Worm (Caenorhabditis elegans) whole organism, L2 larva: Measurements from ENCODE around the gene F11D5.7.
A peak's percentile ranks its signal among the peaks of the same experiment; 100 is the strongest.

Source experiments
- C34F6.9 ChIP-seq: fragments of 150-350 bp; optimal IDR thresholded peaks from 2 replicates; lab custom pipeline; 2014; ENCODE audit warnings: missing biosample characterization, missing genetic modification characterization
- F13H6.1 ChIP-seq: sonication (generic microtip); optimal IDR thresholded peaks from 2 replicates; lab custom pipeline; 2016; ENCODE audit warnings: missing genetic modification characterization, missing compliant biosample characterization
- Y55F3AM.14 ChIP-seq: fragments of 200-800 bp; sonication (Bioruptor generic); optimal IDR thresholded peaks from 2 replicates; lab custom pipeline; 2018; ENCODE audit warnings: mild to moderate bottlenecking, missing genetic modification characterization, missing compliant biosample characterization
- ZK546.5 ChIP-seq: sonication (generic microtip); optimal IDR thresholded peaks from 2 replicates; lab custom pipeline; 2017; ENCODE audit warnings: missing biosample characterization, missing genetic modification characterization
- alr-1 ChIP-seq: fragments of 150-350 bp; optimal IDR thresholded peaks from 2 replicates; lab custom pipeline; 2014; ENCODE audit warnings: missing biosample characterization, missing genetic modification characterization
- aly-2 ChIP-seq: fragments of 150-350 bp; optimal IDR thresholded peaks from 2 replicates; lab custom pipeline; 2014; ENCODE audit warnings: missing biosample characterization, missing genetic modification characterization
- ama-1 ChIP-seq: fragments of 150-350 bp; optimal IDR thresholded peaks from 2 replicates; lab custom pipeline; 2018; ENCODE audit warnings: inconsistent platforms
- blmp-1 ChIP-seq: sonication (generic microtip); optimal IDR thresholded peaks from 2 replicates; lab custom pipeline; 2017; ENCODE audit warnings: missing genetic modification characterization, mild to moderate bottlenecking, missing compliant biosample characterization, antibody characterized with exemption, moderate library complexity; ENCODE audit not compliant: insufficient read depth
- ceh-16 ChIP-seq: fragments of 150-350 bp; optimal IDR thresholded peaks from 2 replicates; lab custom pipeline; 2014; ENCODE audit warnings: missing biosample characterization, missing genetic modification characterization
- ceh-82 ChIP-seq: fragments of 150-350 bp; optimal IDR thresholded peaks from 2 replicates; lab custom pipeline; 2014; ENCODE audit warnings: missing biosample characterization, missing genetic modification characterization
- crh-2 ChIP-seq: sonication (generic microtip); optimal IDR thresholded peaks from 2 replicates; lab custom pipeline; 2017; ENCODE audit warnings: missing biosample characterization, missing genetic modification characterization
- egl-27 ChIP-seq: sonication (generic microtip); optimal IDR thresholded peaks from 3 replicates; lab custom pipeline; 2017; ENCODE audit warnings: missing biosample characterization, missing genetic modification reagents, missing genetic modification characterization
- elt-1 ChIP-seq: fragments of 150-350 bp; optimal IDR thresholded peaks from 2 replicates; lab custom pipeline; 2014; ENCODE audit warnings: missing biosample characterization, missing genetic modification characterization
- elt-3 ChIP-seq: sonication (generic microtip); optimal IDR thresholded peaks from 2 replicates; lab custom pipeline; 2017; ENCODE audit warnings: missing biosample characterization, missing genetic modification characterization
- fos-1 ChIP-seq: fragments of 150-350 bp; optimal IDR thresholded peaks from 2 replicates; lab custom pipeline; 2014; ENCODE audit warnings: missing biosample characterization, missing genetic modification characterization
- gmeb-1 ChIP-seq: fragments of 150-350 bp; optimal IDR thresholded peaks from 2 replicates; lab custom pipeline; 2014; ENCODE audit warnings: missing biosample characterization, missing genetic modification characterization
- lin-11 ChIP-seq: fragments of 150-350 bp; sonication (generic microtip); optimal IDR thresholded peaks from 2 replicates; lab custom pipeline; 2014; ENCODE audit warnings: missing biosample characterization, missing genetic modification characterization, inconsistent platforms, mixed read lengths
- lin-13 ChIP-seq: fragments of 150-350 bp; optimal IDR thresholded peaks from 2 replicates; lab custom pipeline; 2014; ENCODE audit warnings: missing biosample characterization, missing genetic modification reagents, missing genetic modification characterization
- lin-39 ChIP-seq: fragments of 150-350 bp; optimal IDR thresholded peaks from 2 replicates; lab custom pipeline; 2014; ENCODE audit warnings: missing biosample characterization, missing genetic modification reagents, missing genetic modification characterization
- mab-5 ChIP-seq: fragments of 150-350 bp; optimal IDR thresholded peaks from 2 replicates; lab custom pipeline; 2014; ENCODE audit warnings: missing biosample characterization, missing genetic modification characterization
- mbf-1 ChIP-seq: sonication (generic microtip); optimal IDR thresholded peaks from 2 replicates; lab custom pipeline; 2017; ENCODE audit warnings: missing biosample characterization, missing genetic modification characterization
- mdl-1 ChIP-seq, 2 experiments: fragments of 150-350 bp in 1 of 2; sonication (generic microtip) in 1 of 2; optimal IDR thresholded peaks; 2 replicates each; lab custom pipeline; 2017; ENCODE audit warnings: missing biosample characterization in 2 of 2, missing genetic modification characterization in 2 of 2
- nhr-10 ChIP-seq: sonication (generic microtip); optimal IDR thresholded peaks from 2 replicates; lab custom pipeline; 2017; ENCODE audit warnings: missing biosample characterization, missing genetic modification characterization
- nhr-11 ChIP-seq: fragments of 150-350 bp; optimal IDR thresholded peaks from 2 replicates; lab custom pipeline; 2014; ENCODE audit warnings: missing biosample characterization, missing genetic modification characterization
- nhr-129 ChIP-seq: fragments of 150-350 bp; optimal IDR thresholded peaks from 2 replicates; lab custom pipeline; 2014; ENCODE audit warnings: missing biosample characterization, missing genetic modification characterization
- nhr-21 ChIP-seq: fragments of 150-350 bp; optimal IDR thresholded peaks from 2 replicates; lab custom pipeline; 2014; ENCODE audit warnings: missing biosample characterization, missing genetic modification characterization
- nhr-23 ChIP-seq: fragments of 150-350 bp; optimal IDR thresholded peaks from 2 replicates; lab custom pipeline; 2014; ENCODE audit warnings: missing biosample characterization, missing genetic modification reagents, missing genetic modification characterization
- nhr-237 ChIP-seq: fragments of 150-350 bp; optimal IDR thresholded peaks from 2 replicates; lab custom pipeline; 2014; ENCODE audit warnings: missing biosample characterization, missing genetic modification characterization
- nhr-25 ChIP-seq: fragments of 150-350 bp; sonication (generic microtip); optimal IDR thresholded peaks from 3 replicates; lab custom pipeline; 2014; ENCODE audit warnings: missing biosample characterization, missing genetic modification characterization
- sem-4 ChIP-seq: fragments of 150-350 bp; optimal IDR thresholded peaks from 2 replicates; lab custom pipeline; 2014; ENCODE audit warnings: missing biosample characterization, missing genetic modification reagents, missing genetic modification characterization
- sma-3 ChIP-seq: sonication (generic microtip); optimal IDR thresholded peaks from 2 replicates; lab custom pipeline; 2016; ENCODE audit warnings: missing genetic modification reagents, missing genetic modification characterization, missing compliant biosample characterization
- sma-9 ChIP-seq, 2 experiments: fragments of 150-350 bp in 1 of 2; sonication (generic microtip) in 1 of 2; optimal IDR thresholded peaks; 2 replicates each; lab custom pipeline; 2014 to 2016; ENCODE audit warnings: missing genetic modification characterization in 2 of 2, mild to moderate bottlenecking in 1 of 2, missing biosample characterization in 1 of 2, missing compliant biosample characterization in 1 of 2, missing genetic modification reagents in 1 of 2, moderate library complexity in 1 of 2
- snpc-4 ChIP-seq: fragments of 150-350 bp; optimal IDR thresholded peaks from 2 replicates; lab custom pipeline; 2014; ENCODE audit warnings: missing biosample characterization, missing genetic modification characterization
- unc-39 ChIP-seq: fragments of 150-350 bp; optimal IDR thresholded peaks from 2 replicates; lab custom pipeline; 2014; ENCODE audit warnings: missing biosample characterization, missing genetic modification characterization
- unc-62 ChIP-seq: fragments of 150-350 bp; optimal IDR thresholded peaks from 2 replicates; lab custom pipeline; 2014; ENCODE audit warnings: missing biosample characterization, missing genetic modification reagents, missing genetic modification characterization
- ztf-1 ChIP-seq: fragments of 200-800 bp; sonication (Bioruptor generic); conservative IDR thresholded peaks from 2 replicates; pipeline ENCODE4 v1.3.6; 2022; ENCODE audit warnings: missing genetic modification characterization, missing compliant biosample characterization
- ztf-11 ChIP-seq: sonication (generic microtip); optimal IDR thresholded peaks from 2 replicates; lab custom pipeline; 2017; ENCODE audit warnings: missing biosample characterization, missing genetic modification characterization
- ztf-4 ChIP-seq: fragments of 150-350 bp; optimal IDR thresholded peaks from 2 replicates; lab custom pipeline; 2014; ENCODE audit warnings: missing biosample characterization, missing genetic modification characterization

Gene F11D5.7

DNA sequence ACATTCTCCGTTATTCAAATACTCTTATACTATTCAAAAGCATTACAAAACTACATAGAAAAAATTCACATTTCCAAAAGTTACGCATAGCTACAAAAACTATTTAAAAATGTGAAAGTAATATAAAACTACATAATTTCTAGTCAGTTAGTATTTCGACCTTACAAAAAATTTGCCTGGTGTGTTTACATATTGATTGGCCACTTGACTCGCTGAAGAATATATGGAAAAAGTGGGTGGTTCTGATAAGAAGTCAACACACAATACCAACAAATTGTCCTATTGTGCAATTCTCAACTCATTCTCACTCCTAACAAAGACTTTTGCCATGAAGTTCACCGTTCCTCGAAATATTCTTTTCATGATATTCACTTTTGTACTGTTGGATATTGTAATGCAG is 5.6 kb upstream of the F11D5.7 start, which contains the start of gene K09C4.1:
K09C4.1 (plus strand) TSS at position 301 of the 400 bp plus-strand sequence.
- TF ChIP-seq nhr-11 (tag; lab: Kevin White, UChicago) (no peak), alr-1 (tag; lab: Kevin White, UChicago) (no peak), F13H6.1 (no peak), lin-39 (no peak), ztf-11 (tag; lab: Kevin White, UChicago) (no peak), aly-2 (tag; lab: Kevin White, UChicago) (no peak), ztf-1 (GFP tag; lab: Robert Waterston, UW) (no peak), elt-1 (tag; lab: Kevin White, UChicago) (no peak), C34F6.9 (tag; lab: Kevin White, UChicago) (no peak), lin-11 (no peak), Y55F3AM.14 (no peak), sem-4 (tag; lab: Kevin White, UChicago) (no peak), ztf-4 (no peak), ama-1 (no peak), sma-3 (GFP tag; lab: Kevin White, UChicago) (no peak), ceh-16 (tag; lab: Kevin White, UChicago) (no peak), nhr-129 (tag; lab: Kevin White, UChicago) (no peak), ceh-82 (tag; lab: Kevin White, UChicago) (no peak)

ce11 chrX:3300582-3300981 is 3.6 kb upstream of the F11D5.7 start:
- TF ChIP-seq lin-11 (no peak), mab-5 (tag; lab: Kevin White, UChicago) (no peak), egl-27 (tag; lab: Kevin White, UChicago) (no peak), ztf-1 (GFP tag; lab: Robert Waterston, UW) (no peak), nhr-129 (tag; lab: Kevin White, UChicago) (no peak), elt-3 (tag; lab: Kevin White, UChicago) (no peak)

- no peak for TF ChIP-seq ceh-82 (tag; lab: Kevin White, UChicago)
- TF ChIP-seq nhr-25 (tag; lab: Kevin White, UChicago) = no peak
- no peak for TF ChIP-seq ceh-16 (tag; lab: Kevin White, UChicago)
- TF ChIP-seq snpc-4 = no peak
- no peak for TF ChIP-seq gmeb-1
Measured at ce11 chrX:3301770-3302169, 2.4 kb upstream of the F11D5.7 start, which contains the start of gene F11D5.5. F11D5.5 (plus strand) TSS chrX:3302070.

ce11 chrX:3306594-3307296 is 2.6 kb downstream of the F11D5.7 start:
- TF ChIP-seq nhr-237 (tag; lab: Kevin White, UChicago) (no peak), fos-1 (peak; percentile 75), C34F6.9 (tag; lab: Kevin White, UChicago) (no peak), unc-62 (GFP tag; lab: Kevin White, UChicago) (no peak), crh-2 (no peak), mbf-1 (tag; lab: Kevin White, UChicago) (no peak), nhr-23 (tag; lab: Kevin White, UChicago) (no peak), nhr-21 (tag; lab: Kevin White, UChicago) (no peak), sma-9 (GFP tag; optimal IDR thresholded peaks at IDR 0.05; lab: Kevin White, UChicago) (peak; percentile 30), sma-9 (tag; optimal IDR thresholded peaks at IDR 0.05; lab: Kevin White, UChicago) (no peak)

DNA sequence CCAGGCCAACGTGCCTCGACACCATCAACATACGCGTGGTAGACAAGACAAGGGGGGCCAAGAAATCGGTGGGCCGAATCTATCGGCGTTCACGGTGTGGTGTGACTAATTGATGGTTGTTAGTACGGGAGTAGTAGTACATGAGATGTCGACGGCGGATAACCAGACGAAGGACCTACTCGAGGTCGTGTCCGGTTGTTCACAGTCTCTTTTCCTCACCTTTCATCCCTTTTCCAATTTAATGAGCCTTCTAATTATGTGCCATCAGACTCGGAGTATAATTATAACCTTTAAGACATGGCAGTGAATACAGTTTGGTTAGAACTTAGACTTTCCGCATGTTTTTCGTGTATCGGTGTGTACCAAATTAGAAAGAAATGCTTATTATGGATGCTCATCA is 6.5 kb downstream of the F11D5.7 start:
- TF ChIP-seq nhr-10 = no peak
- TF ChIP-seq blmp-1 (tag; lab: Kevin White, UChicago) = no peak
- no peak for TF ChIP-seq elt-1 (tag; lab: Kevin White, UChicago)
- no peak for TF ChIP-seq sma-3 (GFP tag; lab: Kevin White, UChicago)
- no peak for TF ChIP-seq sem-4 (tag; lab: Kevin White, UChicago)
- TF ChIP-seq lin-13 (GFP tag; lab: Kevin White, UChicago) = no peak
- no peak for TF ChIP-seq snpc-4
- no peak for TF ChIP-seq ztf-11 (tag; lab: Kevin White, UChicago)
- TF ChIP-seq unc-39 (tag; lab: Kevin White, UChicago) = no peak
- no peak for TF ChIP-seq mdl-1 (tag; optimal IDR thresholded peaks at IDR 0.05; lab: Kevin White, UChicago)
- no peak for TF ChIP-seq nhr-237 (tag; lab: Kevin White, UChicago)
- no peak for TF ChIP-seq ZK546.5
- TF ChIP-seq sma-9 (GFP tag; optimal IDR thresholded peaks at IDR 0.05; lab: Kevin White, UChicago) = no peak
- TF ChIP-seq sma-9 (tag; optimal IDR thresholded peaks at IDR 0.05; lab: Kevin White, UChicago) = no peak
- TF ChIP-seq nhr-23 (tag; lab: Kevin White, UChicago) = no peak
